Worm (Caenorhabditis elegans): Measurements from ENCODE around the gene C34F11.2.

DNA sequence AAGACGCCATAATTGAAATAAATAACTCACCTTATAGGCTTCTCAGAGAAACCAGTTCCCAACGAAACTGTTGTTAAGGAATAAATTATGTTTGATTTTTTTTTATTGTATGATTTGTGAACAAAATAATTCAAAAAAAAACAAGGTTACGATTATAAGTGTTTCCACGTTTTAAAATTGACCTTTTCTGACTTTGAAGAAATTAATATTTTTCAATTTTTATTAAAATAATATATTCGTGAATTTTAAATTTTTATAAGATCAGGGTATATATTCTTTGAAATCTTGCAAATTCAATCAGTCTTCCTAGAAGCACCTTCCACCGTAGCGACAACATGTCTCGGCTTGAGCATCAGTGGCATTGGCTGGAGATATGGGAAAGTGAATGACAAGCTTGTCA lies 37.7 kb upstream of the C34F11.2 start, which contains the start of gene C27D6.3:
- TF ChIP-seq egl-43 (GFP tag; IDR thresholded peaks at IDR 0.05) (no peak), F10B5.3 (tag; optimal IDR thresholded peaks at IDR 0.05) (no peak), madf-9 (GFP tag; conservative IDR thresholded peaks at IDR 0.05) (no peak), nhr-237 (tag; optimal IDR thresholded peaks at IDR 0.05) (no peak), dmd-9 (GFP tag; IDR thresholded peaks at IDR 0.05) (no peak), daf-19 (GFP tag; conservative IDR thresholded peaks at IDR 0.05) (no peak), snpc-4 (tag; optimal IDR thresholded peaks at IDR 0.05) (no peak), nhr-77 (tag; optimal IDR thresholded peaks at IDR 0.05) (no peak), Y48G9A.11 (GFP tag; IDR thresholded peaks at IDR 0.05) (no peak), zag-1 (tag; optimal IDR thresholded peaks at IDR 0.05) (no peak), nhr-11 (tag; optimal IDR thresholded peaks at IDR 0.05) (no peak)

Data from whole organism, L4 larva.